Worm (Caenorhabditis elegans): Measurements from ENCODE around the gene C17B7.12.

Gene C17B7.12

DNA sequence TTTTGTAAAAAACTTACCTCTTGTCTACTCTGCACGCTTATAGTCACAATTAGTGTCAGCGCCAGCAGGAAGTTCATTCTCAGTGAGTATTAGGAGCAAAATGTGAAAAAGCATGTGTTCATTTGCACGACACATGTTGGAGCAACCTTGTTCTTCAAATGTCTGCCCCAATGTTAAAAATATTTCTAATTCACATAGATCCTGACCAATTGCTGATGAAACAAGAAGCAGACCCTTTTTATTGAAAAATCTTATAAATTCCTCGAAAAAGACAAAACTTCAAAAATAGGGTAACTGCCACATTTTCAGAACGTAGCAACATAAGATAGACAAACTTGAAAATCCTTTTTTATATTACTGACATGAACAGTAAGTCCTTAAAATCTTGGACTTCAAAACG lies 28.8 kb upstream of the C17B7.12 start, which contains the start of gene C17B7.8:
C17B7.8 (minus strand) TSS at position 101 of the 400 bp plus-strand sequence.
- TF ChIP-seq ama-1 (optimal IDR thresholded peaks at IDR 0.05) (no peak), hnd-1 (tag; optimal IDR thresholded peaks at IDR 0.05) (no peak), B0310.2 (tag; optimal IDR thresholded peaks at IDR 0.05) (no peak), tra-4 (tag; optimal IDR thresholded peaks at IDR 0.05) (no peak), ets-7 (tag; optimal IDR thresholded peaks at IDR 0.05) (no peak), tbx-37 (GFP tag; conservative IDR thresholded peaks at IDR 0.05) (no peak), F13C5.2 (tag; optimal IDR thresholded peaks at IDR 0.05) (no peak), scrt-1 (GFP tag; IDR thresholded peaks at IDR 0.05) (no peak)

DNA sequence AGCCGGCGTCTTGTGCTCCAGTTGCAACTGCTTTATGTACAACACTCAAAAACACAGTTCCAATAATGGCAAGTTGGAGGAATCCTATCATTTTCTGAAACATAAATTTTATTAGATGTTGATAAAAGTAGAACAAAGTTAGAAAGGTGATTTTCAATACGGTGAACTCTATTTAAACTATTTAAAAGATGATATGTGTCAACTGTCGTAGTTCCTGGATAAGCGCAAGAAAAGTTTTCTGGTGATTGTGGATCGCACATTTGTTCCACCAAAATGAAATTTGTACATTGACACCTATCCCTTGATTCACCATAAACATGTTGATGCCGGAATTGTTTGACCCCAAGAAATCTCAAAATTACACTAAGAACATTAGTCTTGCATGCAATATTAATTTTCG lies 21.0 kb upstream of the C17B7.12 start, which contains the start of gene C17B7.9:
C17B7.9 (minus strand) TSS at position 101 of the 400 bp plus-strand sequence.
- TF ChIP-seq sea-1 (GFP tag; conservative IDR thresholded peaks at IDR 0.05) (no peak), ets-7 (tag; optimal IDR thresholded peaks at IDR 0.05) (no peak), hmg-4 (GFP tag; optimal IDR thresholded peaks at IDR 0.05) (no peak)

DNA sequence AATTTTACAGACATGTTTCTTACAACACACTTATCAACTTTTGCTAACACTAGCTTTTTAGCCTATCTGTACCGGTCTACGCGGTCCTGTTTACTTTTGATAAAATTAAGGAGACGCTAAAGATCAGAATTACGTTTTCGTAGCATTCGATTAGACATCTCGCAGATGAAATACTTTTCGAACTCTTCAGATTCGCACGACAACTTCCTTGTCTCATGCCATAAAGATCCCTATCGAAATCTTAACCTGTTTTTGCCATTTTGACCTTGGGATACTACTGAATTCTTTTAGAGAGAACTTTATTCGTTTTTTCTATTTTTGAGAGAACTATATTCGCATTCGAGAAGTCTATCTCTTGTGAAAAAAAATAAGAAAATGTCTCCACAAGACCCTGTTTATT lies 19.7 kb upstream of the C17B7.12 start, which contains the start of gene C17B7.5:
C17B7.5 (plus strand) TSS at position 301 of the 400 bp plus-strand sequence.
- TF ChIP-seq ama-1 (optimal IDR thresholded peaks at IDR 0.05) (no peak), scrt-1 (GFP tag; IDR thresholded peaks at IDR 0.05) (no peak), tbx-37 (GFP tag; conservative IDR thresholded peaks at IDR 0.05) (no peak), B0310.2 (tag; optimal IDR thresholded peaks at IDR 0.05) (no peak), aly-1 (tag; optimal IDR thresholded peaks at IDR 0.05) (no peak), pes-1 (GFP tag; IDR thresholded peaks at IDR 0.05) (no peak), ceh-36 (tag; optimal IDR thresholded peaks at IDR 0.05) (no peak), sea-1 (GFP tag; conservative IDR thresholded peaks at IDR 0.05) (no peak), flt-1 (GFP tag; IDR thresholded peaks at IDR 0.05) (no peak), tbx-11 (GFP tag; IDR thresholded peaks at IDR 0.05) (no peak), ceh-13 (GFP tag; optimal IDR thresholded peaks at IDR 0.05) (no peak), hnd-1 (tag; optimal IDR thresholded peaks at IDR 0.05) (no peak), hmbx-1 (tag; optimal IDR thresholded peaks at IDR 0.05) (no peak), F13C5.2 (tag; optimal IDR thresholded peaks at IDR 0.05) (no peak), hmg-4 (GFP tag; optimal IDR thresholded peaks at IDR 0.05) (no peak), tra-4 (tag; optimal IDR thresholded peaks at IDR 0.05) (no peak), ets-7 (tag; optimal IDR thresholded peaks at IDR 0.05) (no peak)

DNA sequence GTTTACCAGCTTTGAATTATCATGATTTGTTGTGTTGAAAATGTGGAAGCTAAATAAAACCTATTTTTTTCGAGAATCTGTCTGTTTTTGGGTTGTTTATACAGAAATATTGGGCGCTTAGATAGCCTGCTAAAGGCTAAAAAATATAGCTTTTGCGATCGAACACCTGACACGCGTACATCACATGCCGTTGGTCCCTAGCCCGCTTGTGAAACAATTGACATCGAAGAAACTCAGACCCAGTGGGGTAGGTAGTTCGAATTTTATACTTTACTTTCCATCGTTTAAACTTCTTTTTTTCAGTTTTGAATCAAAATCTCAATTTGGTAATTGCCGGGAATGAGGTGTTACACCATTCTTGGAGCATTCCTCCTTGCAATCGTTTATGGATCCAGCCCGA lies 14.0 kb upstream of the C17B7.12 start, which contains the start of gene C17B7.4:
C17B7.4 (plus strand) TSS at position 301 of the 400 bp plus-strand sequence.
- TF ChIP-seq sea-1 (GFP tag; conservative IDR thresholded peaks at IDR 0.05): no peak
- TF ChIP-seq ets-7 (tag; optimal IDR thresholded peaks at IDR 0.05): no peak
- TF ChIP-seq hmbx-1 (tag; optimal IDR thresholded peaks at IDR 0.05): no peak
- no peak for TF ChIP-seq tbx-11 (GFP tag; IDR thresholded peaks at IDR 0.05)
- no peak for TF ChIP-seq flt-1 (GFP tag; IDR thresholded peaks at IDR 0.05)

DNA sequence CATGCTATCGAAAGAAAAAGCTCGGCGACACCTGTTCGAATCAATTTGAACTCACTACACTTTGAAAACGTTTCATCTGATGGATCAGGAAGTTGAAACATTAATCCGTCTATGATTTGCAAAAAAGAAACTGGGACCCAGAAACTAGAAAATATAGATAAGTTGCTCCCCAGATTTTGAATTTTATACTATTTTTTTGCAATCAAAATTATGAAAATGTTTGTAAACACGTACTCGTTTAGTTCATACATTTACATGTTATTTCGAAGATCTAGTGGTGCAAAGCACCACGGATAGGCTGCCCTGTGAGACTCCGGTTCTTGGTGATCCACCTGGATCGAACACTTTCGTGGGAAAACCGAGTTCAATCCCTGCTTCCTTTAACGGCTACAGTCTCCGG lies 11.1 kb upstream of the C17B7.12 start, which contains the start of gene C17B7.10:
C17B7.10 (minus strand) TSS at position 101 of the 400 bp plus-strand sequence.
- TF ChIP-seq aly-1 (tag; optimal IDR thresholded peaks at IDR 0.05): no peak
- TF ChIP-seq hmg-4 (GFP tag; optimal IDR thresholded peaks at IDR 0.05): no peak
- no peak for TF ChIP-seq scrt-1 (GFP tag; IDR thresholded peaks at IDR 0.05)
- TF ChIP-seq tbx-11 (GFP tag; IDR thresholded peaks at IDR 0.05): no peak
- TF ChIP-seq tbx-37 (GFP tag; conservative IDR thresholded peaks at IDR 0.05): no peak
- no peak for TF ChIP-seq tra-4 (tag; optimal IDR thresholded peaks at IDR 0.05)
- no peak for TF ChIP-seq ceh-36 (tag; optimal IDR thresholded peaks at IDR 0.05)
- TF ChIP-seq ets-7 (tag; optimal IDR thresholded peaks at IDR 0.05): no peak
- TF ChIP-seq ama-1 (optimal IDR thresholded peaks at IDR 0.05): no peak
- no peak for TF ChIP-seq sea-1 (GFP tag; conservative IDR thresholded peaks at IDR 0.05)
- no peak for TF ChIP-seq hnd-1 (tag; optimal IDR thresholded peaks at IDR 0.05)
- no peak for TF ChIP-seq B0310.2 (tag; optimal IDR thresholded peaks at IDR 0.05)

DNA sequence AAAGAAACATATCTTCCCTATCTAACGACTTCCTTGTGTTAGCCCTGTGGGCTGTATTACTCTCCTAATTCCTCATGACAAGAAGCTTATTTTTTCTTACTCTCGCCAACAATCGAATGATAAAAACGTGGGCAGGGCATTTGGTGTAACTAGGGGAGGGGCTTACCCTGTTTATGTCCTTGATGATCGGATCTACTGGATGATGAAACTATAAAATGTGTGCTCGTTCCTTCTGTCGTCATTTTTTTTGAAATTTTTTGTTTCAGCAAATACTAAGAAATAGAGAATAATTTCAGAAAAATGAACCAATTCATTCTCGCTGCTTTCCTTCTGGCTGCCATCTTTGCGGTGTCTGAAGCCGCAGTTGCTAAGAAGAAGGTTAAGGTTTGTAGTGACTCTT lies 10.5 kb upstream of the C17B7.12 start, which contains the start of gene C17B7.3:
C17B7.3 (plus strand) TSS at position 301 of the 400 bp plus-strand sequence.
- TF ChIP-seq flt-1 (GFP tag; IDR thresholded peaks at IDR 0.05) (no peak), hmg-4 (GFP tag; optimal IDR thresholded peaks at IDR 0.05) (no peak), hmbx-1 (tag; optimal IDR thresholded peaks at IDR 0.05) (no peak), ets-7 (tag; optimal IDR thresholded peaks at IDR 0.05) (no peak), B0310.2 (tag; optimal IDR thresholded peaks at IDR 0.05) (no peak), aly-1 (tag; optimal IDR thresholded peaks at IDR 0.05) (no peak), ceh-13 (GFP tag; optimal IDR thresholded peaks at IDR 0.05) (no peak), tbx-37 (GFP tag; conservative IDR thresholded peaks at IDR 0.05) (no peak), ceh-36 (tag; optimal IDR thresholded peaks at IDR 0.05) (no peak), scrt-1 (GFP tag; IDR thresholded peaks at IDR 0.05) (no peak), ama-1 (optimal IDR thresholded peaks at IDR 0.05) (no peak), sea-1 (GFP tag; conservative IDR thresholded peaks at IDR 0.05) (no peak), pes-1 (GFP tag; IDR thresholded peaks at IDR 0.05) (no peak), tbx-11 (GFP tag; IDR thresholded peaks at IDR 0.05) (no peak), F13C5.2 (tag; optimal IDR thresholded peaks at IDR 0.05) (no peak), tra-4 (tag; optimal IDR thresholded peaks at IDR 0.05) (no peak), hnd-1 (tag; optimal IDR thresholded peaks at IDR 0.05) (no peak)

DNA sequence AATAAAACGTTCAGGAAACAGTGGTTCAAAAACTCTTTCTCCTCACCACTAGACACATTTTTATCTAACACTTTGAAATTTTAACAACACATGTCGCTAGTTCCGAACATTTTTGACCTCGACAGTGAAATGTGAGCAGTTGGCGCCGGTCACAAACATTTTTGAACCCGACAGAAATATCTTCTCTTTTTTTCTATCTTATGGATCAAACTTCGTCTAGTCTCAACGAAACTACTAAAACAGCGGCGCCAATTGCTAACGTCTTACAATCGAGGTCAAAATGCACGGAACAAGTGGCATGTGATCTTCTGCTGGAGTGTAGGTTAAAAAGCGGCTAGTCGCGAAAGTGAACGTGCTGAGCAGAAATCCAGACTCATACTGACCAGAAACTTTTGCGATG lies 9.0 kb upstream of the C17B7.12 start:
- TF ChIP-seq ceh-13 (GFP tag; optimal IDR thresholded peaks at IDR 0.05) (no peak), hmg-4 (GFP tag; optimal IDR thresholded peaks at IDR 0.05) (no peak), sea-1 (GFP tag; conservative IDR thresholded peaks at IDR 0.05) (no peak), ceh-36 (tag; optimal IDR thresholded peaks at IDR 0.05) (no peak), flt-1 (GFP tag; IDR thresholded peaks at IDR 0.05) (no peak), pes-1 (GFP tag; IDR thresholded peaks at IDR 0.05) (no peak), aly-1 (tag; optimal IDR thresholded peaks at IDR 0.05) (no peak), hnd-1 (tag; optimal IDR thresholded peaks at IDR 0.05) (no peak), ets-7 (tag; optimal IDR thresholded peaks at IDR 0.05) (no peak)

Data from whole organism, early embryonic.